Worm (Caenorhabditis elegans): ENCODE measurements around the gene K08H2.5.

ce11 chrX:13283462-13283861, 41.3 kb upstream of the K08H2.5 start:
- peak; percentile 44; the same call in 1 of the 2 replicates for TF ChIP-seq ZK337.2 (GFP tag; IDR thresholded peaks at IDR 0.05)
- TF ChIP-seq unc-130 (GFP tag; optimal IDR thresholded peaks at IDR 0.05), result peak; percentile 19
- TF ChIP-seq dpl-1 (GFP tag; optimal IDR thresholded peaks at IDR 0.05), result no peak
- no peak for TF ChIP-seq mdl-1 (tag; optimal IDR thresholded peaks at IDR 0.05)
- no peak for TF ChIP-seq nhr-25 (tag; optimal IDR thresholded peaks at IDR 0.05; ENCODE audit: borderline replicate concordance, insufficient read depth)

All from whole organism, L4 larva.